Worm (Caenorhabditis elegans): ENCODE measurements around the gene srg-25.

Gene srg-25

DNA sequence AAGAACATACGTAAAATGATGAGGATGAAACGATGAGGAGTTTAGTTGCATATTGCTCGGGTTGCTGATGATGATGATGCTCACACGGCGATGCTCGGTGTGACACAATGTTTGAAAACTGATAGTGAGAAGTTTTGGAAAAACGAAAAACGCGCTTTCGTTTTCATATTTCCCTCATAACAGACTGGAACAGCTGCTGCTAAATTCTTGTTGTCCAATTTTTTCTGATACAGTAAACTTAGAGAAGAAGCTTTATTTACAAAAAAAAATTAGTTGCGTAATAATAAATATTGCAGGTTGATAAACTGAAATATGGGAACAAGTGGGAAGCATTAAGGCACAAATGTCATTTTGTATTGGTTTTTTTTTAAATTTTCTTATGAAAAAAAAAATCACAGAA, 20.8 kb downstream of the srg-25 start, which contains the start of gene ceh-33:
Gene ceh-33, minus strand, starts transcription at position 101 of the 400 bp plus-strand sequence.
- TF ChIP-seq unc-62 (GFP tag; optimal IDR thresholded peaks at IDR 0.05): no peak

DNA sequence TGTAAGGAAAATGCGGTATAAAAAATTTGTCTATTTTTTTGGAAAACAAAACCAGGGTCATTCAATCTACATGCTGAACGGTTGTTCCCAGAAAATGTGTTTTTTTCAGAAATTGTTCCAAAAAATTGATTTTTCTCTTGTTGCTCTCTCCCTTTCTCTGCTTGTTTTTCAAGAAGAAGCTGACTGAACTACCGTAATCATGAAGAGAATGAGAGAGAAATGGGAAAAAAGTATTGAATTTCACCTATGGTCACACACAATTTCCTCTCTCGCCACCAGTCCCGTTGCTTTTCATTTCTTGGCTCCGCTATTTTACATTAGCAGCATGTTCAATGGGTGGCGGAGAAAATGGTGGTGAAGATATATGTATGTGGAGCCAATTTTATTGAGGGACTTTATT, 22.5 kb downstream of the srg-25 start:
- TF ChIP-seq unc-62 (GFP tag; optimal IDR thresholded peaks at IDR 0.05): no peak

DNA sequence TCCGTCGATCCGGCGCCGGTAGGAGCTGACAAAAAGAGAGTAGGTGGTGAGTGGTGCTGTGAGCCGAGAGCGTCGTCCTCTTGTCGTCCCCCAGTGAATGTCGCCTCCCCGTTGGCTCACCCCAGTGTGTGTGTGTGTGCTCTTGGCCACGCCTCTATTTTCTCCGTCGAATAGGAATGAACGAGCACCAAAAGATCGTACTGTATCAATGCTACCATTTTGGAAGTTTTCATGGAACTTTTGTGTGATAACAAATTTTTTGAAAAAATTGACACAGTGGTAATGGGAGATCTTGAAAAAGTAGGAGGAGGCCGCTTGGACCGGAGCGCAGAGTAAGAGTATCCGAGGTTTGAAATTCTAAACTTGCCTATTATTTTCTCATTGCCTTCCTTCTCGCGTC, 25.8 kb downstream of the srg-25 start, which contains the start of gene ceh-34:
Gene ceh-34, minus strand, starts transcription at position 101 of the 400 bp plus-strand sequence.
- no peak for TF ChIP-seq unc-62 (GFP tag; optimal IDR thresholded peaks at IDR 0.05)

DNA sequence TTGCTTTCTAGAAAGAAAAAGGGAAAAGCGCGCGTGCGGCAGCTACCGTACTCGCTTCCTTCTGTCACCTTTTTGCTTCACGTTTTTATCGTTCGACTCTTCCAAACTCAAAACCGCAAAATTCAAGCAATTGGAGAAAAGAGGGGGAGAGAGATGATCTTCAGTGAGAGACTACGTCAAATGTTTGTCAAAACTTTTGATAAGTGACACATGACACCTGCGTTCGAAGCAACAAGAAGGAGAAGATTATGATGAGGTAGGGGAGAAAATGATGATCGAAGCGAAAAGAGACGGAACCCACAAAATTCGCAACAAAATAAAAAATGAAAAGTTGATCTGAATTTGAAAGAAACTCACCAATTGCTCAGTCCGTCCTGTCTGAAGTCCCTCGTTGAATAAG, 27.0 kb downstream of the srg-25 start:
- TF ChIP-seq unc-62 (GFP tag; optimal IDR thresholded peaks at IDR 0.05): no peak

DNA sequence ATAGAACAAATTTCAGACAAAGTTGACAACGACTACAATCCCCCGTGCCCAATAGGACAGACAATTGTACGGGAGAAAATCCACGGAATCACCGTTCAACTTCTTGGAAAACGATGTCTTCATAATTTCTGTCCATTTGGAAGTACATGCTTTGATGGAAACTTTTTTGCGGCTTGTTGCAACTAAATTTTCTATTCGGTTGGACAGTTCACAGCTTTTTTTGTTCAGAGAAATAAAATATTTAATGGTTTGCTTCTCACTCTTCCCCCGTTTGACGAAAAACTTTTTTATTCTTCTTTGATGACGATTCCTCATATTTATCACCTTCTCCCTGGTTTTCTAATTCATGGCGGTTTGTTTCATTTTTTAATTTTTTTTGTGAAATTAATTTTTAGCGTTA, 31.2 kb downstream of the srg-25 start, which contains the start of gene C10G8.2:
Gene C10G8.2, plus strand, starts transcription at position 301 of the 400 bp plus-strand sequence.
- TF ChIP-seq unc-62 (GFP tag; optimal IDR thresholded peaks at IDR 0.05): no peak

DNA sequence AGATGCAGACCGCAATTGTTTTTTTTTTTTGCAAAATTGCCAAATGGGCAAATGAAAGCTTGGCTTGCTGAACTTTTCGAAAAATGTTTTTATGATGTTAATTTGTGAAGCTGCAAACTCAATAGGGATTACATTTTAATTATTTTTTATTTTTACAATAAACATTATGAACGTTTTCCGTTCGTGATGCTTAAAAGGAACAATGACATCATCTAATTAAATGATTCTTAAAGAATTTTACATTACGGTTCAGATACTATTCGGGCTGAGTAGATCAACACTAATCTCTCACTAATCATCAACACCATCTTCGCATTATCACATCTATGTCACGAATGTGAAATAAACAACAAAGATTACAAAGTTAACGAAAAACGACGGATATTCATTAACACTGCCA, 32.9 kb downstream of the srg-25 start, which contains the start of gene C10G8.3:
Gene C10G8.3, plus strand, starts transcription at position 301 of the 400 bp plus-strand sequence.
- TF ChIP-seq unc-62 (GFP tag; optimal IDR thresholded peaks at IDR 0.05): no peak

DNA sequence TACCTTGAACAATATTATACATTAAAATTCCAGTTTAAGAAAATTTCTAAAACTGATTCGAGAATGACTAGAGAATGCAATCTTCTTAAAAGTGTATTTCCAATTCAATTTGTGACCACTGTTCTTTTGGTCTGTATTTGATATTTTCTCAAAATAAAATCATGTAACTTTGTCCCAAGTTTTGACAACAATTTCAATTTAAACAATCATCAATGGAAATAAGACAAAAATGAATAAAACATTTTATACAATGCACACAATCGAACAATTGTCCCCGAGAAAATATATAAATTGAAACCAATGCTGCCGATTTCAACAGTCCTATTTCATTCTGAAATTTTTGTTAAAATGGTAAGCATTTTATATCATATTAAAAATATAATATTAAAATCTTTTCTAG, 33.7 kb downstream of the srg-25 start, which contains the start of gene C10G8.4:
Gene C10G8.4, plus strand, starts transcription at position 301 of the 400 bp plus-strand sequence.
- no peak for TF ChIP-seq unc-62 (GFP tag; optimal IDR thresholded peaks at IDR 0.05)

DNA sequence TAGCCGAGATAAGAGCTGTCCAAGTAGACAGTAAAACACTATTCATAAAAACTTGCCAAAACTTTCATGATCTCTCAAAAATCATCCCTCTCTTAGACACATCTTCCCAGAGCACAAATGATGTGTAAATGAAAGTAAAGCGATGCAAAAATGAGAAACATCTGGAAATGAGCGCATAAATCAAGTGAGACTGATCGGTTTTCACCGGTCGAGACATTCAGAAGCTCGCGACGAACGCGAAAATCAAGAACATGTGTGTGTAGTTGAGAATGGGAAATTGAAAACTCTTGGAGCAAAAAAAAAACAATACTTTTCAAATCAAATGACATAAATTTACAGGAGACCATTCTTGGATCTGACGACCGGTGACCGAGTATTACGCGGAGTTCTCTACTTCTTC, 41.0 kb downstream of the srg-25 start:
- no peak for TF ChIP-seq unc-62 (GFP tag; optimal IDR thresholded peaks at IDR 0.05)

DNA sequence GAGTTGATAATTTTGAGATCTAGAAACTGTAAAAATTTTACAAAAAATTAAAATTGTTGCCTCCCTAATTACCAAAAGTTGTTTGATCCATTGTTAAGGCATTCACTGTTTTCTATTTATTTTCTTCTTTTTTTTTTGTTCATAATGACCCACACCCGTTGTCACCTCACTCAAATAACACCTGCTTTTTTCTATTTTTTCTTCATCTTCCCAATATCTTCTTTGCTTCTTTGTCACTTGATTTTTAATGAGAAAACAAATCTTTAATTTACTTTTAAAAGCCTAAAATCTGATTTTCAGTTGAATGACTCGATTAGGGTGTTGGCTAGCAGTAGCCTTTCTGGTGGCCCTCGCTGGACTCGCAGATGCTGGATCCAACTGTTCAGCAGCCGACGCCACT, 41.9 kb downstream of the srg-25 start, which contains the start of gene ncx-2:
Gene ncx-2, plus strand, starts transcription at position 301 of the 400 bp plus-strand sequence.
- TF ChIP-seq unc-62 (GFP tag; optimal IDR thresholded peaks at IDR 0.05): no peak

DNA sequence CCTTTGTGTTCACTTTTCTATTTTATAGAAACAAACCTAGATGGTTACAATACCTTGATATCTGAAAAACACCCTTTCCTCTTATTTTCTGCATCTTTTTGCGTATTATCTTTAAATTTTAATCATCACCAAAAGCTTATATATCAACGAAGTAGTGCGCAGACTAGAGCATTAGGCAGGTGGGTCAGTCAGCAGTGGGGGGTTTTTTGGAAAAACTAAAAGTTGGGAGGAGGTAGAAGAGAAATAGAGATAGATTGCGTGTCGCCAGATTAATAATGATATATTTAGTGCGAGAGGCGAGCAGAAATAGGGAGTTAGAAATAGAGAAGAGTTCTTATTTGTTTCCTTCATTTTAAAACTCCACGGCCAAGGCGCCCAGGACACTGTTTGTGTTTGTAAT, 44.1 kb downstream of the srg-25 start:
- TF ChIP-seq unc-62 (GFP tag; optimal IDR thresholded peaks at IDR 0.05): no peak

DNA sequence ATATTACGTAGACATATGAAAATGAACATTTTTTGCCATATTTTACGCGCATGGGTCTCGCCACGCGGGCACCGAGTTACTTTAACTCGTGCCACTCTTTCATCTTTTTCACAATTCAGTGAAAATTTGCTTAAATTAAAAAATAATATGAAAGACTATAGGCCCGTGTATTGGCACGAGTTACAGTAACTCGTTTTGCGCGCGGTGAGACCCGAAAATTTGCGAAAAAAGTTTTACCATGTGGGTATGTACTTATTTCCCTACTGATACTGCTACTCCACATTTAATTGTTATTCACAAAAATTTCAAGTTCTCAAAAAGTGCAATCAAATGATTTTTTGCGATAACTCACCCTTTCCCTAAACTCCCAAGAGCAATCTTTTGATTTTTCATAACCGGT, 47.6 kb downstream of the srg-25 start:
- TF ChIP-seq unc-62 (GFP tag; optimal IDR thresholded peaks at IDR 0.05): no peak

DNA sequence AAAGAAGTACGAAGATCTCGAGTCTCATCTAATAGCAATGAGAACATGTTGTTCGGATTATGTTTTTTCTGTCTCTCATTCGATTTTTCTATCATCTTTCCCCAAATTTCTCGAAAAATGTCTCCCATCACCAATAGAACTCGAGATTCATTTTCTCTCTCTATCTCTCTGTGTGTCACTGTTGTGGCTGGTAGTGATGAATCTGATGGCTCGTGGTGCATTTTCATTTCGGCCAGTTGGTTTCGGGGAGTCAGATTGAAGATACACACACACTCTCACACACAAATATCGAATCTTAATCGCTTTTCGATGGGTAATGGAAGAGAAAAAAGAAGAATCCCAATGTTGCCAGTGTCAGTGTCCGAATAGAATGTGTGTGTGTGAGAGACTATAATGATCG, 49.4 kb downstream of the srg-25 start:
- TF ChIP-seq unc-62 (GFP tag; optimal IDR thresholded peaks at IDR 0.05): no peak
